Fruit fly (Drosophila melanogaster) whole organism: ENCODE data around the gene Cyp310a1.
A peak's percentile ranks its signal among the peaks of the same experiment; 100 is the strongest.

Source experiments
- CG8478 ChIP-seq: fragments of >200 bp; optimal IDR thresholded peaks from 2 replicates; lab custom pipeline; 2018; ENCODE audit warnings: inconsistent platforms
- Dll ChIP-seq: fragments of >200 bp; optimal IDR thresholded peaks from 2 replicates; lab custom pipeline; 2017
- EcR ChIP-seq, 2 experiments: fragments of >200 bp; optimal IDR thresholded peaks; 2 replicates each; lab custom pipeline; 2017; ENCODE audit warnings: missing biosample characterization in 2 of 2, missing genetic modification characterization in 2 of 2, missing genetic modification reagents in 2 of 2
- pan ChIP-seq: fragments of >200 bp; optimal IDR thresholded peaks from 2 replicates; lab custom pipeline; 2017
- psq ChIP-seq: fragments of >200 bp; optimal IDR thresholded peaks from 2 replicates; lab custom pipeline; 2017
- usp ChIP-seq: fragments of >200 bp; optimal IDR thresholded peaks from 2 replicates; lab custom pipeline; 2017; ENCODE audit warnings: missing biosample characterization, missing genetic modification characterization, mixed read lengths

The Cyp310a1 gene

dm6 chr2L:18621357-18622211, 31.2 kb downstream of the Cyp310a1 start:
- TF ChIP-seq Dll (lab: Kevin White, UChicago) (no peak), usp (GFP tag; lab: Kevin White, UChicago) (no peak), pan (lab: Kevin White, UChicago) (no peak), psq (lab: Kevin White, UChicago) (no peak)

dm6 chr2L:18620153-18620552, 32.7 kb downstream of the Cyp310a1 start:
- TF ChIP-seq CG8478 (lab: Kevin White, UChicago) = no peak
- no peak for TF ChIP-seq usp (GFP tag; lab: Kevin White, UChicago)
- TF ChIP-seq EcR (GFP tag; optimal IDR thresholded peaks at IDR 0.05; lab: Kevin White, UChicago) = no peak
- no peak for TF ChIP-seq Dll (lab: Kevin White, UChicago)
- no peak for TF ChIP-seq psq (lab: Kevin White, UChicago)
- TF ChIP-seq pan (lab: Kevin White, UChicago) = no peak

- TF ChIP-seq EcR (GFP tag; optimal IDR thresholded peaks at IDR 0.05; lab: Kevin White, UChicago) (no peak), pan (lab: Kevin White, UChicago) (peak; percentile 82)
Observed at dm6 chr2L:18617003-18617402, 35.8 kb downstream of the Cyp310a1 start, which contains the start of gene MESR3. TSS of gene MESR3 (plus strand) at chr2L:18617256.

dm6 chr2L:18616019-18616418, 36.8 kb downstream of the Cyp310a1 start, which contains the start of gene IFT46:
TSS of gene IFT46 (minus strand) at chr2L:18616106.
- TF ChIP-seq usp (GFP tag; lab: Kevin White, UChicago) (no peak), psq (lab: Kevin White, UChicago) (no peak), pan (lab: Kevin White, UChicago) (no peak), EcR (GFP tag; optimal IDR thresholded peaks at IDR 0.05; lab: Kevin White, UChicago) (no peak), Dll (lab: Kevin White, UChicago) (no peak), CG8478 (lab: Kevin White, UChicago) (no peak)

- TF ChIP-seq pan (lab: Kevin White, UChicago) = no peak
- no peak for TF ChIP-seq CG8478 (lab: Kevin White, UChicago)
- no peak for TF ChIP-seq Dll (lab: Kevin White, UChicago)
- no peak for TF ChIP-seq psq (lab: Kevin White, UChicago)
- no peak for TF ChIP-seq EcR (GFP tag; optimal IDR thresholded peaks at IDR 0.05; lab: Kevin White, UChicago)
- TF ChIP-seq usp (GFP tag; lab: Kevin White, UChicago) = no peak
Observed at dm6 chr2L:18612106-18612505, 40.7 kb downstream of the Cyp310a1 start, which contains the start of gene Atac2. TSS of gene Atac2 (minus strand) at chr2L:18612249.

- TF ChIP-seq pan (lab: Kevin White, UChicago) = no peak
Observed at dm6 chr2L:18606642-18607041, 46.2 kb downstream of the Cyp310a1 start, which contains the start of gene CG10333. TSS of gene CG10333 (plus strand) at chr2L:18606832.

dm6 chr2L:18605549-18605948, 47.3 kb downstream of the Cyp310a1 start, which contains the start of gene CG31789:
TSS of gene CG31789 (plus strand) at chr2L:18605928.
- TF ChIP-seq EcR (GFP tag; optimal IDR thresholded peaks at IDR 0.05; lab: Kevin White, UChicago) (no peak), psq (lab: Kevin White, UChicago) (no peak), CG8478 (lab: Kevin White, UChicago) (no peak), pan (lab: Kevin White, UChicago) (no peak), usp (GFP tag; lab: Kevin White, UChicago) (no peak), Dll (lab: Kevin White, UChicago) (no peak)

- TF ChIP-seq pan (lab: Kevin White, UChicago) (no peak), psq (lab: Kevin White, UChicago) (no peak), Dll (lab: Kevin White, UChicago) (no peak), CG8478 (lab: Kevin White, UChicago) (no peak), usp (GFP tag; lab: Kevin White, UChicago) (no peak), EcR (GFP tag; optimal IDR thresholded peaks at IDR 0.05; lab: Kevin White, UChicago) (no peak)
Observed at dm6 chr2L:18604986-18605385, 47.8 kb downstream of the Cyp310a1 start, which contains the start of gene CG10413. TSS of gene CG10413 (minus strand) at chr2L:18605249.
